Worm (Caenorhabditis elegans): ENCODE results near the gene F08G12.11.

F08G12.11 gene

DNA sequence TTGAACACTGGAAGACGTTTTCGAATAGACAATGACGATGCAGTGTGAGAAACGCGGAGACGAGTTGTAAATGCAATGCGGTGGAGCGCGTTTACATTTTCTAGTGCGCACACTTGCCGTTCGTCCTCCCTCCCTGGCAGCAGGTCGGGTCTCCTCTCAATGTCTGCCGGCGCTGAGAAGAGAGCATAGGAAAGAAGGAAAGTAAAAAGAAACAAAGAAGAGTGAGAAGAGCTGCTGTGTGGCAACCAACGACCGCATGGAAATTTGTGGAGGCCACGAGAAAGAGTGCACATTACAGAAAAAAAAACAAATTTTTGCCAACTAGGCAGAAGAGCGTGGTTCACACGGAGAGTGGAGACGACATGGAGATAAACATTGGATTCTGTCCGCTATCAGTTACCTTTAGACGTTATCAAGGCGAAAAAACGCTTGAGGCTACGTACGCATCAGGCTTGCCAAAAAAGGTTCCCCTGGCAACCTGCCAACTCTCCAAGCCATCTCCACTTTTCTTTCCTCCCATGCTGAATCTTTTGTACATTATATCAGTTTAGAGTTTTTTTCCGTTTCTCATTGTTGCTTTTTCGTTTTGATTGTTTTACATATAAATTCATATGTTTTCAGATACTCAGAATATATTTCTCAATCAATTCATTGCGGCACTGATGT lies 15.6 kb downstream of the F08G12.11 start, which contains the start of the genes snrp-40.1 and F08G12.3:
Gene snrp-40.1 (minus strand): TSS at position 143 of the 666 bp plus-strand sequence.
Gene F08G12.3 (plus strand): TSS at position 616 of the 666 bp plus-strand sequence.
- TF ChIP-seq F13H6.1 (tag; optimal IDR thresholded peaks at IDR 0.05) (no peak), ahr-1 (tag; optimal IDR thresholded peaks at IDR 0.05) (no peak), ceh-19 (GFP tag; optimal IDR thresholded peaks at IDR 0.05) (peak; percentile 41), ceh-14 (tag; optimal IDR thresholded peaks at IDR 0.05) (peak; percentile 63), ref-2 (tag; optimal IDR thresholded peaks at IDR 0.05) (peak; percentile 68), unc-86 (tag; optimal IDR thresholded peaks at IDR 0.05) (no peak), mec-3 (tag; optimal IDR thresholded peaks at IDR 0.05; ENCODE audit: borderline replicate concordance) (no peak), gmeb-2 (tag; optimal IDR thresholded peaks at IDR 0.05) (no peak), unc-55 (GFP tag; optimal IDR thresholded peaks at IDR 0.05) (peak; percentile 80), hlh-6 (tag; optimal IDR thresholded peaks at IDR 0.05) (peak; percentile 61), ceh-31 (tag; optimal IDR thresholded peaks at IDR 0.05) (peak; percentile 82), pax-1 (tag; optimal IDR thresholded peaks at IDR 0.05) (no peak), T23F11.4 (GFP tag; optimal IDR thresholded peaks at IDR 0.05) (no peak), pha-4 (tag; optimal IDR thresholded peaks at IDR 0.05) (no peak), ceh-18 (tag; optimal IDR thresholded peaks at IDR 0.05) (peak; percentile 84), che-1 (tag; optimal IDR thresholded peaks at IDR 0.05) (no peak), pat-9 (tag; optimal IDR thresholded peaks at IDR 0.05) (no peak), Y22D7AL.16 (tag; optimal IDR thresholded peaks at IDR 0.05) (no peak), ceh-2 (tag; optimal IDR thresholded peaks at IDR 0.05) (peak; percentile 54), pqm-1 (tag; optimal IDR thresholded peaks at IDR 0.05) (no peak), ceh-24 (tag; optimal IDR thresholded peaks at IDR 0.05) (no peak), ets-4 (tag; optimal IDR thresholded peaks at IDR 0.05) (peak; percentile 55), syd-9 (tag; optimal IDR thresholded peaks at IDR 0.05) (peak; percentile 10), C08G9.2 (tag; optimal IDR thresholded peaks at IDR 0.05) (peak; percentile 33), ceh-45 (GFP tag; IDR thresholded peaks at IDR 0.05) (no peak), dve-1 (tag; optimal IDR thresholded peaks at IDR 0.05) (no peak), ama-1 (optimal IDR thresholded peaks at IDR 0.05) (no peak), sdc-2 (tag; optimal IDR thresholded peaks at IDR 0.05) (peak; percentile 49), rnt-1 (tag; optimal IDR thresholded peaks at IDR 0.05) (peak; percentile 51), tbx-2 (tag; optimal IDR thresholded peaks at IDR 0.05) (peak; percentile 86), nfya-1 (tag; optimal IDR thresholded peaks at IDR 0.05) (peak; percentile 83), sox-2 (GFP tag; IDR thresholded peaks at IDR 0.05) (no peak), odd-2 (tag; optimal IDR thresholded peaks at IDR 0.05) (no peak), fkh-10 (GFP tag; optimal IDR thresholded peaks at IDR 0.05) (no peak), ceh-34 (tag; optimal IDR thresholded peaks at IDR 0.05) (peak; percentile 85), ztf-16 (tag; optimal IDR thresholded peaks at IDR 0.05) (no peak), sox-4 (tag; optimal IDR thresholded peaks at IDR 0.05) (no peak), hlh-8 (tag; optimal IDR thresholded peaks at IDR 0.05) (no peak), K09A11.1 (tag; optimal IDR thresholded peaks at IDR 0.05; ENCODE audit: insufficient read depth) (no peak), unc-42 (tag; optimal IDR thresholded peaks at IDR 0.05) (peak; percentile 41), pag-3 (tag; optimal IDR thresholded peaks at IDR 0.05; ENCODE audit: borderline replicate concordance) (no peak), elt-2 (tag; optimal IDR thresholded peaks at IDR 0.05) (peak; percentile 62), hlh-30 (tag; optimal IDR thresholded peaks at IDR 0.05; ENCODE audit: insufficient read depth) (peak; percentile 65), pros-1 (tag; optimal IDR thresholded peaks at IDR 0.05) (peak; percentile 44), madf-2 (tag; optimal IDR thresholded peaks at IDR 0.05) (peak; percentile 22), C38D4.7 (GFP tag; optimal IDR thresholded peaks at IDR 0.05) (no peak), dmd-4 (tag; optimal IDR thresholded peaks at IDR 0.05; ENCODE audit: borderline replicate concordance) (peak; percentile 3)
